Worm (Caenorhabditis elegans): Measurements from ENCODE around the gene T07G12.5.

T07G12.5 gene

ce11 chrIV:10511432-10511831 is 33.5 kb downstream of the T07G12.5 start (continued):
- peak; percentile 74 for TF ChIP-seq nhr-48 (tag; optimal IDR thresholded peaks at IDR 0.05)
- TF ChIP-seq attf-4 (tag; optimal IDR thresholded peaks at IDR 0.05): no peak
- TF ChIP-seq snpc-1.2 (GFP tag; IDR thresholded peaks at IDR 0.05): no peak
- peak; percentile 37 for TF ChIP-seq hlh-30 (tag; optimal IDR thresholded peaks at IDR 0.05; ENCODE audit: insufficient read depth)
- TF ChIP-seq T26A8.4 (GFP tag; IDR thresholded peaks at IDR 0.05): peak; percentile 18; the same call in 1 of the 2 replicates
- no peak for TF ChIP-seq lir-3 (tag; optimal IDR thresholded peaks at IDR 0.05)
- TF ChIP-seq php-3 (GFP tag; IDR thresholded peaks at IDR 0.05): peak; percentile 59; the same call in 1 of the 2 replicates
- no peak for TF ChIP-seq D1046.2 (GFP tag; IDR thresholded peaks at IDR 0.05)
- peak; percentile 89 for TF ChIP-seq hlh-11 (tag; optimal IDR thresholded peaks at IDR 0.05)

DNA sequence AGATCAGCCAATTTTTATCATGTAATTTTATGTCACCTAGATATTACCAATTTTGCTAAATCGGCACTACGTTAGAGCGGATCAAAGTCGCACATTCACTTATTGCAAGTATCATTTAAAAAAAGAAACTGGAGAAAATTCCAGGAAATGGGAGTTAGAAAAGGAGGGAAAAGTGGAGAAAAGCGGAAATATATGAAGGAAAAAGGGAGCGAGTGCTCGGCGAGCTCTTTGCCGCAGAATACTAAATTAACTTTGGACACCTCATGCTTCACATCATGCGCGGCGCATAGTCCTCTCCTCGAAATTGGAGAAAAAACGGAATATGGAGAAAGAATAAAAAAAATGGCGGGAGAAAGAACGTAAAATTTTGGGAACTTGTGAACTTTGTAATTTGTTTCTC is 37.4 kb downstream of the T07G12.5 start:
- no peak for TF ChIP-seq spr-3 (GFP tag; optimal IDR thresholded peaks at IDR 0.05)
- no peak for TF ChIP-seq set-16 (GFP tag; IDR thresholded peaks at IDR 0.05)
- TF ChIP-seq aha-1 (tag): peak; percentile 74
- no peak for TF ChIP-seq nhr-102 (tag; optimal IDR thresholded peaks at IDR 0.05)
- TF ChIP-seq T26A8.4 (GFP tag; IDR thresholded peaks at IDR 0.05): no peak
- no peak for TF ChIP-seq lin-39 (tag; optimal IDR thresholded peaks at IDR 0.05)
- no peak for TF ChIP-seq F10B5.3 (tag; optimal IDR thresholded peaks at IDR 0.05)
- TF ChIP-seq ctbp-1 (GFP tag; IDR thresholded peaks at IDR 0.05): peak; percentile 57
- TF ChIP-seq fos-1 (tag; optimal IDR thresholded peaks at IDR 0.05): no peak
- TF ChIP-seq ces-1 (GFP tag; optimal IDR thresholded peaks at IDR 0.05): peak; percentile 65
- TF ChIP-seq lin-13 (GFP tag; optimal IDR thresholded peaks at IDR 0.05): no peak
- peak; percentile 83 for TF ChIP-seq fkh-10 (GFP tag; optimal IDR thresholded peaks at IDR 0.05)
- no peak for TF ChIP-seq nhr-28 (tag; optimal IDR thresholded peaks at IDR 0.05)
- TF ChIP-seq nhr-111 (GFP tag; optimal IDR thresholded peaks at IDR 0.05): no peak
- TF ChIP-seq tag-97 (GFP tag; IDR thresholded peaks at IDR 0.05): no peak
- no peak for TF ChIP-seq T20F7.1 (GFP tag; optimal IDR thresholded peaks at IDR 0.05)
- TF ChIP-seq unc-130 (GFP tag; optimal IDR thresholded peaks at IDR 0.05): no peak
- no peak for TF ChIP-seq lin-15B (tag; optimal IDR thresholded peaks at IDR 0.05)
- TF ChIP-seq nhr-42 (GFP tag; IDR thresholded peaks at IDR 0.05): no peak
- TF ChIP-seq ztf-7 (tag; optimal IDR thresholded peaks at IDR 0.05): no peak
- TF ChIP-seq lsy-2 (tag; optimal IDR thresholded peaks at IDR 0.05): peak in 1 of 2 experiments; percentile 44
- peak; percentile 7 for TF ChIP-seq hlh-30 (tag; optimal IDR thresholded peaks at IDR 0.05; ENCODE audit: insufficient read depth)
- peak; percentile 10; the same call in 1 of the 2 replicates for TF ChIP-seq dmd-6 (GFP tag; IDR thresholded peaks at IDR 0.05)
- TF ChIP-seq egl-43 (GFP tag; IDR thresholded peaks at IDR 0.05): no peak
- peak; percentile 13 for TF ChIP-seq mep-1 (tag; optimal IDR thresholded peaks at IDR 0.05)
- no peak for TF ChIP-seq arid-1 (GFP tag; conservative IDR thresholded peaks at IDR 0.05)
- peak; percentile 11 for TF ChIP-seq F37D6.2 (tag; optimal IDR thresholded peaks at IDR 0.05)
- TF ChIP-seq ceh-20 (GFP tag; IDR thresholded peaks at IDR 0.05): no peak
- TF ChIP-seq nhr-76 (tag; optimal IDR thresholded peaks at IDR 0.05): no peak
- TF ChIP-seq nhr-11 (tag; optimal IDR thresholded peaks at IDR 0.05): no peak
- no peak for TF ChIP-seq gei-8 (GFP tag; optimal IDR thresholded peaks at IDR 0.05)
- no peak for TF ChIP-seq D1046.2 (GFP tag; IDR thresholded peaks at IDR 0.05)
- TF ChIP-seq nhr-41 (GFP tag; IDR thresholded peaks at IDR 0.05): no peak
- TF ChIP-seq php-3 (GFP tag; IDR thresholded peaks at IDR 0.05): no peak
- no peak for TF ChIP-seq mes-2 (tag; optimal IDR thresholded peaks at IDR 0.05; ENCODE audit: poor library complexity, severe bottlenecking)
- TF ChIP-seq tra-1 (GFP tag; IDR thresholded peaks at IDR 0.05): no peak

All from whole organism, L4 larva.